Worm (Caenorhabditis elegans) whole organism, early embryonic: ENCODE results near the gene F59C12.4.

ENCODE experiments used
- B0310.2 ChIP-seq: sonication (generic microtip); optimal IDR thresholded peaks from 2 replicates; lab custom pipeline; 2016; ENCODE audit warnings: mild to moderate bottlenecking, missing genetic modification characterization, missing compliant biosample characterization
- F13C5.2 ChIP-seq: sonication (generic microtip); optimal IDR thresholded peaks from 2 replicates; lab custom pipeline; 2017; ENCODE audit warnings: mild to moderate bottlenecking, missing genetic modification characterization, inconsistent platforms, missing compliant biosample characterization
- aly-1 ChIP-seq: sonication (generic microtip); optimal IDR thresholded peaks from 2 replicates; lab custom pipeline; 2016; ENCODE audit warnings: missing genetic modification characterization, missing compliant biosample characterization
- ama-1 ChIP-seq: fragments of 150-350 bp; optimal IDR thresholded peaks from 2 replicates; lab custom pipeline; 2014
- ceh-13 ChIP-seq: fragments of 200-800 bp; sonication (Bioruptor generic); optimal IDR thresholded peaks from 2 replicates; lab custom pipeline; 2018; ENCODE audit warnings: mild to moderate bottlenecking, missing genetic modification characterization, missing compliant biosample characterization
- ceh-36 ChIP-seq: sonication (generic microtip); optimal IDR thresholded peaks from 2 replicates; lab custom pipeline; 2016; ENCODE audit warnings: missing genetic modification characterization, inconsistent platforms, missing compliant biosample characterization
- ets-7 ChIP-seq: sonication (generic microtip); optimal IDR thresholded peaks from 2 replicates; lab custom pipeline; 2016; ENCODE audit warnings: missing genotype, missing genetic modification characterization, missing compliant biosample characterization
- flt-1 ChIP-seq: fragments of 200-800 bp; sonication (Bioruptor generic); IDR thresholded peaks from 2 replicates; pipeline ENCODE4 v1.3.6; 2022; ENCODE audit warnings: missing genetic modification characterization, missing compliant biosample characterization
- hmbx-1 ChIP-seq: sonication (generic microtip); optimal IDR thresholded peaks from 2 replicates; lab custom pipeline; 2016; ENCODE audit warnings: mild to moderate bottlenecking, missing genetic modification characterization, missing compliant biosample characterization
- hmg-4 ChIP-seq: fragments of 200-800 bp; sonication (Bioruptor generic); optimal IDR thresholded peaks from 2 replicates; lab custom pipeline; 2018; ENCODE audit warnings: mild to moderate bottlenecking, missing genetic modification characterization, missing compliant biosample characterization
- hnd-1 ChIP-seq: sonication (generic microtip); optimal IDR thresholded peaks from 2 replicates; lab custom pipeline; 2016; ENCODE audit warnings: missing genetic modification characterization, missing compliant biosample characterization
- pes-1 ChIP-seq: fragments of 200-800 bp; sonication (Bioruptor generic); IDR thresholded peaks from 2 replicates; pipeline ENCODE4 v1.3.6; 2022; ENCODE audit warnings: missing genetic modification reagents, missing genetic modification characterization, missing compliant biosample characterization
- scrt-1 ChIP-seq: fragments of 200-800 bp; sonication (Bioruptor generic); IDR thresholded peaks from 2 replicates; pipeline ENCODE4 v1.3.6; 2022; ENCODE audit warnings: missing genetic modification characterization, missing compliant biosample characterization
- sea-1 ChIP-seq: fragments of 200-800 bp; sonication (Bioruptor generic); conservative IDR thresholded peaks from 2 replicates; pipeline ENCODE4 v1.3.6; 2022; ENCODE audit warnings: missing genetic modification characterization, missing compliant biosample characterization
- tbx-11 ChIP-seq: fragments of 200-800 bp; sonication (Bioruptor generic); IDR thresholded peaks from 2 replicates; pipeline ENCODE4 v1.3.6; 2022; ENCODE audit warnings: missing genetic modification characterization, missing compliant biosample characterization
- tbx-37 ChIP-seq: fragments of 200-800 bp; sonication (Bioruptor generic); conservative IDR thresholded peaks from 2 replicates; pipeline ENCODE4 v1.3.6; 2022; ENCODE audit warnings: missing genetic modification reagents, missing genetic modification characterization, missing compliant biosample characterization
- tra-4 ChIP-seq: sonication (generic microtip); optimal IDR thresholded peaks from 2 replicates; lab custom pipeline; 2017; ENCODE audit warnings: missing genetic modification characterization, missing compliant biosample characterization

F59C12.4 gene

DNA sequence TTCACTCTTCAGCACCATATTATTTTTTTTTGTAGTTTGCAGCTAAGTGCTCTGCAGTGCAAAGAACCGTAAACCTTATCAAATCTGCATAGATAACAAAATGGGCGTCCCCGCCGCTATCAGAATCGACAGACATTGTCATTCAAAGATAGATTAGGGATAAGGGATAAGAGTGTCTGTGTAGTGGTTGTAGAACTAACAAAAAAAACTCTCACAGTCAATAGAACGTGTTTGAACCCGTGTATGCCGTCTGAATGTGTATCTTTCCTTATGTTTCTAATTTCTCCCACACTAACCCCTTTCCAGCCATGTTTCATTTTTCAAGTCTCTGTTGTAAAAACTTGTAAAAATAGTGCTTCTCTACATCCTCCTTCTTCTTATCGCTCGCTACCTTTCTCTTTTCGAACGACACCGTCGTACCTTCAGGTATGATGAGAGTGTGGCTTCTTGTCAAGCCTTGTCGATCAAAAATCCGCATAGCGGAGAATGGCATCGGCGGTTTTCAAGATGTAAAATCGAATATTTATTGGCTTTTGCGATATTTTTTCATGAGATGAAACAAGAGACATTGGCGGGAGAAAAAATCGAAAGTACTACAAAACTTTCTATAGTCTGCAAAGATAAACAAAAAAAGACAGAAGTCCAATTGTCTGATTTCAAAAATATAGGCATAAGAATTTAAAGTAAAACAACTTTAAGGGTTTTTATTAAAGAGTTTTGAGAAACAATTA, 22.8 kb upstream of the F59C12.4 start:
- TF ChIP-seq ceh-13: no peak
- TF ChIP-seq ets-7 (tag; lab: Kevin White, UChicago): no peak
- TF ChIP-seq ceh-36 (tag; lab: Kevin White, UChicago): no peak

ce11 chrX:16623269-16623668, 20.8 kb upstream of the F59C12.4 start:
- TF ChIP-seq ceh-13 (no peak), scrt-1 (GFP tag; lab: Robert Waterston, UW) (no peak), sea-1 (GFP tag; lab: Robert Waterston, UW) (no peak), ets-7 (tag; lab: Kevin White, UChicago) (no peak), tra-4 (tag; lab: Kevin White, UChicago) (no peak), ama-1 (lab: Kevin White, UChicago) (no peak), tbx-11 (no peak), B0310.2 (tag; lab: Kevin White, UChicago) (no peak), hnd-1 (tag; lab: Kevin White, UChicago) (no peak), pes-1 (no peak), hmbx-1 (no peak), flt-1 (no peak), tbx-37 (no peak), hmg-4 (no peak), F13C5.2 (tag; lab: Kevin White, UChicago) (no peak), ceh-36 (tag; lab: Kevin White, UChicago) (no peak), aly-1 (tag; lab: Kevin White, UChicago) (no peak)

DNA sequence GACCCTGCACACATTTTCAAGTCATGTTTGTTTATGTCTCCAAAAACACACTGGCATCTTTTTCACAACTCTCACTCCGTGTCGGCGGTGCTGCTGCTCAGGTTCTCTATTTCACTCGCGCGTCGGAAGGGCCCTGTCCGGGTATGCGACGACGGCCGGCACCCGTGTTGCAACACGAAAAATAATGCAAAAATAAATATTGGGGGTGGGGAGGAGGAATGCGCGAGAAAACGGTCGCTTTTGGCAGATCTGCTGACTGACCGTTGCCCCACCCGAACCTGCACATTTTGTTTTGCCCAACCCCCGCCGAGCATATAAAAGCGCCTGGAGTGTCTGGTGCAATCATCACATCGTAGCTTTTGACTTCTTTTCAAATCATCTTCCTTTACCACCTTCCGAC, 19.0 kb upstream of the F59C12.4 start, which contains the start of gene cpg-19:
Gene cpg-19 (plus strand): TSS at position 341 of the 400 bp plus-strand sequence.
- TF ChIP-seq B0310.2 (tag; lab: Kevin White, UChicago) (no peak), scrt-1 (GFP tag; lab: Robert Waterston, UW) (no peak), flt-1 (no peak)

- TF ChIP-seq ets-7 (tag; lab: Kevin White, UChicago) (no peak), tra-4 (tag; lab: Kevin White, UChicago) (no peak), scrt-1 (GFP tag; lab: Robert Waterston, UW) (no peak), F13C5.2 (tag; lab: Kevin White, UChicago) (no peak), aly-1 (tag; lab: Kevin White, UChicago) (no peak), ceh-13 (no peak), B0310.2 (tag; lab: Kevin White, UChicago) (no peak), hmg-4 (no peak), hmbx-1 (no peak), pes-1 (no peak), tbx-11 (no peak), tbx-37 (no peak), hnd-1 (tag; lab: Kevin White, UChicago) (no peak), sea-1 (GFP tag; lab: Robert Waterston, UW) (no peak)
Measured at ce11 chrX:16619158-16619557, 16.7 kb upstream of the F59C12.4 start.

DNA sequence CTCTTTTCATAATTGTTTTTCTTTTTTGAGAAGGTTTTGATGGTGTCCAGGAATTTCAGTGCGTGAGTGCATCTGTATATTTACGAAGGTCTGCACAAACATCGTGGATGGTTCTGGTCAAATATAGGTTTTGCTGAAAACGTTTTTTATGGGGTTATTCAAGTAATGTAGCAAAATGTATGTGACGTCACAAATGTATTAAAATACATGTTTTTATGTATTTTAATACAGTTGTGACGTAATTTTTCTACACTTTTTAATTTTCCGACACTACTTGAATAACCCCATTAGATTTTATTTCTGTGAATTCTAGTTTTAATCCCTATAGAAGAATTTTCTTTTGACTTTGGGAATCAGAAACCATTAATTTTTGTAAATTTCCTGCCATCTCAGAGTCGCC, 16.3 kb upstream of the F59C12.4 start:
- TF ChIP-seq tra-4 (tag; lab: Kevin White, UChicago) (no peak), tbx-11 (no peak), ceh-36 (tag; lab: Kevin White, UChicago) (no peak), flt-1 (no peak), tbx-37 (no peak), ama-1 (lab: Kevin White, UChicago) (no peak), hnd-1 (tag; lab: Kevin White, UChicago) (no peak), pes-1 (no peak), ets-7 (tag; lab: Kevin White, UChicago) (no peak), aly-1 (tag; lab: Kevin White, UChicago) (no peak), F13C5.2 (tag; lab: Kevin White, UChicago) (no peak), B0310.2 (tag; lab: Kevin White, UChicago) (no peak), ceh-13 (no peak)

ce11 chrX:16618129-16618525, 15.7 kb upstream of the F59C12.4 start:
- TF ChIP-seq pes-1: 0 out of 2 replicates have a peak, but pooled peaks have one; percentile 27
- no peak for TF ChIP-seq ceh-13

DNA sequence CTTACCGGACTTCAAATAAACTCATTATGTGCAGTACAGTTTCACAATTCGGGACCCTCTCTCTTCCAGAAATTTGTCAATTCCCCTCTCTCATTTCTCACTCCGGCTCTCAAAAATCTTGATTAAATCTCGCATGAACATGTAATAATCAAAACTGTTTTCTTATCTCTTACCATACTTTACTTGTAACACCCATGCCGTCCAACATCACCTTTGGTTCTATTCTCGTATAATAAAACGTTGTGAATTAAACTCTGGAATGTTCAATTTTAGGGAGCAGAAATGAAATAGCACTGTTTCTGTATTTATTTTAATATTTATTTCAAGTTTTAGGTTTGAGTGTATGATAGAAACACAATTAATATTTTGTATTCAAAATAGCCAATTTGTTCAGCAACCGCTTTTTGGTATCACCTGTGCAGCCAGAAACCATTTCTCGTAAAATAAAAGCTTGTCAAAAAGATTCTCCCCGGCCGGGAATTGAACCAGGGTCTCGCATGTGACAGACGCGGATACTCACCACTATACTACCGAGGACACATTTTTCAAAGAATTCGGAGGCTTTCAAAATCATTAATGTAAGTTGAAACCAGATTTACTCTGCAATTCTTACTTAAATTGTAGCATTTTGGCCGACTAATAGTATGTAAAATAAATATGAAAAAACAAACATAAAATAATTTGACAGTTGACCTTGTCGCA, 15.2 kb upstream of the F59C12.4 start:
- no peak for TF ChIP-seq tbx-37
- no peak for TF ChIP-seq F13C5.2 (tag; lab: Kevin White, UChicago)
- TF ChIP-seq ama-1 (lab: Kevin White, UChicago): no peak
- no peak for TF ChIP-seq ceh-13
- no peak for TF ChIP-seq ets-7 (tag; lab: Kevin White, UChicago)
- no peak for TF ChIP-seq aly-1 (tag; lab: Kevin White, UChicago)
- no peak for TF ChIP-seq ceh-36 (tag; lab: Kevin White, UChicago)
- no peak for TF ChIP-seq sea-1 (GFP tag; lab: Robert Waterston, UW)
- no peak for TF ChIP-seq hnd-1 (tag; lab: Kevin White, UChicago)

ce11 chrX:16614094-16614493, 11.7 kb upstream of the F59C12.4 start:
- peak; percentile 39 for TF ChIP-seq aly-1 (tag; lab: Kevin White, UChicago)
- no peak for TF ChIP-seq ceh-36 (tag; lab: Kevin White, UChicago)
